Worm (Caenorhabditis elegans) whole organism, mixed stage, embryonic: ENCODE results near the gene cnc-9.

Source experiments
- M03D4.4 ChIP-seq: sonication (generic microtip); optimal IDR thresholded peaks from 2 replicates; lab custom pipeline; 2017; ENCODE audit warnings: mild to moderate bottlenecking, missing genetic modification characterization, missing compliant biosample characterization
- bed-3 ChIP-seq: fragments of 200-800 bp; sonication (Bioruptor generic); optimal IDR thresholded peaks from 3 replicates; lab custom pipeline; 2018; ENCODE audit warnings: mild to moderate bottlenecking, missing genetic modification characterization, moderate library complexity, missing compliant biosample characterization
- blmp-1 ChIP-seq: fragments of 150-350 bp; optimal IDR thresholded peaks from 2 replicates; lab custom pipeline; 2014; ENCODE audit warnings: missing biosample characterization, missing genetic modification characterization
- ceh-39 ChIP-seq: fragments of 150-350 bp; optimal IDR thresholded peaks from 2 replicates; lab custom pipeline; 2014; ENCODE audit warnings: missing biosample characterization, missing genetic modification characterization
- ceh-43 ChIP-seq: fragments of 200-800 bp; sonication (Bioruptor generic); optimal IDR thresholded peaks from 2 replicates; lab custom pipeline; 2018; ENCODE audit warnings: mild to moderate bottlenecking, missing genetic modification characterization, moderate library complexity, missing compliant biosample characterization
- ceh-83 ChIP-seq: fragments of 200-800 bp; sonication (Bioruptor generic); optimal IDR thresholded peaks from 2 replicates; lab custom pipeline; 2018; ENCODE audit warnings: mild to moderate bottlenecking, missing genetic modification characterization, missing compliant biosample characterization
- ces-1 ChIP-seq: fragments of 150-350 bp; optimal IDR thresholded peaks from 2 replicates; lab custom pipeline; 2014; ENCODE audit warnings: missing biosample characterization, missing genetic modification reagents, missing genetic modification characterization
- cnd-1 ChIP-seq: fragments of 200-800 bp; sonication (Bioruptor generic); optimal IDR thresholded peaks from 2 replicates; lab custom pipeline; 2018; ENCODE audit warnings: mild to moderate bottlenecking, missing genetic modification characterization, missing compliant biosample characterization
- elt-1 ChIP-seq: sonication (generic microtip); optimal IDR thresholded peaks from 2 replicates; lab custom pipeline; 2017; ENCODE audit warnings: missing genetic modification characterization, mild to moderate bottlenecking, missing compliant biosample characterization, antibody characterized with exemption, moderate library complexity, borderline replicate concordance; ENCODE audit not compliant: insufficient read depth
- flh-1 ChIP-seq: fragments of 200-800 bp; sonication (Bioruptor generic); optimal IDR thresholded peaks from 2 replicates; lab custom pipeline; 2018; ENCODE audit warnings: mild to moderate bottlenecking, missing genetic modification characterization, moderate library complexity, missing compliant biosample characterization
- ham-2 ChIP-seq: fragments of 200-800 bp; sonication (Bioruptor generic); optimal IDR thresholded peaks from 2 replicates; lab custom pipeline; 2018; ENCODE audit warnings: mild to moderate bottlenecking, missing genetic modification characterization, missing compliant biosample characterization
- lin-32 ChIP-seq: fragments of 200-800 bp; sonication (Bioruptor generic); optimal IDR thresholded peaks from 2 replicates; lab custom pipeline; 2018; ENCODE audit warnings: mild to moderate bottlenecking, missing genetic modification characterization, missing compliant biosample characterization
- lsy-2 ChIP-seq: fragments of 150-350 bp; optimal IDR thresholded peaks from 2 replicates; lab custom pipeline; 2014; ENCODE audit warnings: missing biosample characterization, missing genetic modification characterization
- mep-1 ChIP-seq: fragments of 150-350 bp; optimal IDR thresholded peaks from 2 replicates; lab custom pipeline; 2017; ENCODE audit warnings: missing biosample characterization, missing genetic modification reagents, missing genetic modification characterization, inconsistent platforms
- mls-2 ChIP-seq: sonication (generic microtip); optimal IDR thresholded peaks from 2 replicates; lab custom pipeline; 2016; ENCODE audit warnings: mild to moderate bottlenecking, missing genetic modification characterization, moderate library complexity, missing compliant biosample characterization
- nhr-12 ChIP-seq: fragments of 150-350 bp; optimal IDR thresholded peaks from 2 replicates; lab custom pipeline; 2014; ENCODE audit warnings: missing biosample characterization, missing genetic modification characterization
- nhr-237 ChIP-seq: fragments of 150-350 bp; optimal IDR thresholded peaks from 2 replicates; lab custom pipeline; 2014; ENCODE audit warnings: missing biosample characterization, missing genetic modification characterization
- nhr-28 ChIP-seq: fragments of 150-350 bp; optimal IDR thresholded peaks from 2 replicates; lab custom pipeline; 2014; ENCODE audit warnings: missing biosample characterization, missing genetic modification characterization
- nhr-76 ChIP-seq: sonication (generic microtip); optimal IDR thresholded peaks from 2 replicates; lab custom pipeline; 2017; ENCODE audit warnings: missing biosample characterization, missing genetic modification characterization
- pha-4 ChIP-seq: fragments of 150-350 bp; optimal IDR thresholded peaks from 2 replicates; lab custom pipeline; 2018; ENCODE audit warnings: missing biosample characterization, missing genetic modification reagents, missing genetic modification characterization
- snpc-4 ChIP-seq: fragments of 150-350 bp; optimal IDR thresholded peaks from 2 replicates; lab custom pipeline; 2014; ENCODE audit warnings: missing biosample characterization, missing genetic modification characterization
- tbx-8 ChIP-seq: fragments of 200-800 bp; sonication (Bioruptor generic); optimal IDR thresholded peaks from 2 replicates; lab custom pipeline; 2018; ENCODE audit warnings: mild to moderate bottlenecking, missing genetic modification characterization, moderate library complexity, missing compliant biosample characterization
- unc-120 ChIP-seq: sonication (generic microtip); optimal IDR thresholded peaks from 2 replicates; lab custom pipeline; 2017; ENCODE audit warnings: missing genetic modification characterization, missing compliant biosample characterization; ENCODE audit not compliant: poor library complexity, severe bottlenecking
- unc-39 ChIP-seq: fragments of 150-350 bp; optimal IDR thresholded peaks from 2 replicates; lab custom pipeline; 2014; ENCODE audit warnings: missing biosample characterization, missing genetic modification characterization
- unc-62 ChIP-seq: fragments of 150-350 bp; optimal IDR thresholded peaks from 2 replicates; lab custom pipeline; 2014; ENCODE audit warnings: missing biosample characterization, missing genetic modification reagents, missing genetic modification characterization
- zip-8 ChIP-seq: fragments of 150-350 bp; optimal IDR thresholded peaks from 2 replicates; lab custom pipeline; 2014; ENCODE audit warnings: missing biosample characterization, missing genetic modification characterization
- ztf-11 ChIP-seq: fragments of 150-350 bp; optimal IDR thresholded peaks from 2 replicates; lab custom pipeline; 2014; ENCODE audit warnings: missing biosample characterization, missing genetic modification characterization

The cnc-9 gene

ce11 chrV:7387755-7388154 is 12.2 kb downstream of the cnc-9 start, which contains the start of gene C02H6.3:
C02H6.3 (minus strand) TSS chrV:7387855.
- no peak for TF ChIP-seq elt-1 (tag; lab: Kevin White, UChicago)
- TF ChIP-seq ham-2 (GFP tag; lab: Kevin White, UChicago), result no peak
- TF ChIP-seq unc-120 (tag; lab: Kevin White, UChicago), result no peak
- TF ChIP-seq nhr-76 (tag; lab: Kevin White, UChicago), result no peak
- no peak for TF ChIP-seq mep-1 (tag; lab: Kevin White, UChicago)
- TF ChIP-seq mls-2, result no peak
- no peak for TF ChIP-seq lin-32 (GFP tag; lab: Kevin White, UChicago)
- no peak for TF ChIP-seq ceh-39 (tag; lab: Kevin White, UChicago)
- TF ChIP-seq cnd-1 (tag; lab: Kevin White, UChicago), result no peak
- TF ChIP-seq zip-8 (tag; lab: Kevin White, UChicago), result no peak
- TF ChIP-seq ceh-43 (GFP tag; lab: Kevin White, UChicago), result no peak
- TF ChIP-seq pha-4 (tag; lab: Kevin White, UChicago), result no peak
- no peak for TF ChIP-seq flh-1 (GFP tag; lab: Kevin White, UChicago)
- TF ChIP-seq blmp-1 (tag; lab: Kevin White, UChicago), result no peak
- TF ChIP-seq bed-3 (GFP tag; lab: Kevin White, UChicago), result no peak

ce11 chrV:7386052-7386573 is 13.9 kb downstream of the cnc-9 start, which contains the start of gene srp-6:
srp-6 (minus strand) TSS chrV:7386102.
- TF ChIP-seq nhr-12 (tag; lab: Kevin White, UChicago), result no peak
- no peak for TF ChIP-seq snpc-4 (tag; lab: Kevin White, UChicago)
- no peak for TF ChIP-seq nhr-28 (tag; lab: Kevin White, UChicago)
- TF ChIP-seq lsy-2 (tag; lab: Kevin White, UChicago), result no peak
- no peak for TF ChIP-seq nhr-76 (tag; lab: Kevin White, UChicago)
- no peak for TF ChIP-seq zip-8 (tag; lab: Kevin White, UChicago)
- TF ChIP-seq mep-1 (tag; lab: Kevin White, UChicago), result no peak
- TF ChIP-seq ceh-83 (GFP tag; lab: Kevin White, UChicago), result no peak
- no peak for TF ChIP-seq unc-62 (GFP tag; lab: Kevin White, UChicago)
- TF ChIP-seq tbx-8 (GFP tag; lab: Kevin White, UChicago), result no peak
- TF ChIP-seq unc-120 (tag; lab: Kevin White, UChicago), result no peak
- no peak for TF ChIP-seq M03D4.4 (tag; lab: Kevin White, UChicago)
- TF ChIP-seq ztf-11 (tag; lab: Kevin White, UChicago), result no peak

ce11 chrV:7381008-7381407 is 19.0 kb downstream of the cnc-9 start, which contains the start of gene C03G6.17:
C03G6.17 (minus strand) TSS chrV:7381108.
- no peak for TF ChIP-seq unc-39 (tag; lab: Kevin White, UChicago)
- TF ChIP-seq, all 35 proteins: peak for 0

- no peak for TF ChIP-seq lsy-2 (tag; lab: Kevin White, UChicago)
- TF ChIP-seq bed-3 (GFP tag; lab: Kevin White, UChicago), result no peak
- no peak for TF ChIP-seq ces-1 (GFP tag; lab: Kevin White, UChicago)
- no peak for TF ChIP-seq mls-2
- TF ChIP-seq unc-120 (tag; lab: Kevin White, UChicago), result no peak
- no peak for TF ChIP-seq cnd-1 (tag; lab: Kevin White, UChicago)
- no peak for TF ChIP-seq nhr-76 (tag; lab: Kevin White, UChicago)
- TF ChIP-seq M03D4.4 (tag; lab: Kevin White, UChicago), result no peak
- TF ChIP-seq ham-2 (GFP tag; lab: Kevin White, UChicago), result no peak
- TF ChIP-seq pha-4 (tag; lab: Kevin White, UChicago), result no peak
These were observed 20.6 kb downstream of the cnc-9 start, which contains the start of gene srsx-24 for ce11 chrV:7379384-7379783. srsx-24 (minus strand) TSS chrV:7379484.

- no peak for TF ChIP-seq nhr-237
- TF ChIP-seq bed-3 (GFP tag; lab: Kevin White, UChicago), result no peak
- no peak for TF ChIP-seq nhr-12 (tag; lab: Kevin White, UChicago)
- TF ChIP-seq M03D4.4 (tag; lab: Kevin White, UChicago), result no peak
- TF ChIP-seq ceh-83 (GFP tag; lab: Kevin White, UChicago), result no peak
These were observed 25.9 kb downstream of the cnc-9 start, which contains the start of gene srx-56 for ce11 chrV:7374090-7374489. srx-56 (plus strand) TSS chrV:7374390.
